Fruit fly (Drosophila melanogaster): ENCODE measurements around the gene CG8209.

DNA sequence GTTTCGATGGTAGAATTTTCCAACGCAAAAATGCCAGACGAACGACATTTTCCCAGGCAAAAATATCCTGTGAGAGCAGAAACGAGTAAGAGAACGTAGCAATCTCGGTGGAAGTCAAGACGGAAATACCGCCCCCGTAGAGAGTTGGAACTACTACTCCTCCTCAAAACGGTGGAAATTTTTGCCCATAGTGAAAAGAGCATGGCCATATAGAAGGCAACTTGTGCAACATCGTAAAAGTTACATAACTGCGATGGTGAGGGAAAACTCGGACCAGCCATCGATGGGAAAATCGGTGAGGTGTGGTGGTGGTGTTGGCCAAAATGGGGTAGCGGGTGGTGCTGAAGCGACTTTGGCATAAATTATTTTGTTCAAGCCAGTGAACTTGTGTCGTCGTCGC is 23.7 kb downstream of the CG8209 start:
- TF ChIP-seq pan (optimal IDR thresholded peaks at IDR 0.05) (no peak), usp (GFP tag; optimal IDR thresholded peaks at IDR 0.05) (no peak)

Data from whole organism.